Worm (Caenorhabditis elegans) whole organism, L2 larva: ENCODE measurements around the gene ZK829.3.

Experiments
- C34F6.9 ChIP-seq: fragments of 150-350 bp; optimal IDR thresholded peaks from 2 replicates; lab custom pipeline; 2014; ENCODE audit warnings: missing biosample characterization, missing genetic modification characterization
- aly-2 ChIP-seq: fragments of 150-350 bp; optimal IDR thresholded peaks from 2 replicates; lab custom pipeline; 2014; ENCODE audit warnings: missing biosample characterization, missing genetic modification characterization
- egl-27 ChIP-seq: sonication (generic microtip); optimal IDR thresholded peaks from 3 replicates; lab custom pipeline; 2017; ENCODE audit warnings: missing biosample characterization, missing genetic modification reagents, missing genetic modification characterization
- elt-3 ChIP-seq: sonication (generic microtip); optimal IDR thresholded peaks from 2 replicates; lab custom pipeline; 2017; ENCODE audit warnings: missing biosample characterization, missing genetic modification characterization
- lin-39 ChIP-seq: fragments of 150-350 bp; optimal IDR thresholded peaks from 2 replicates; lab custom pipeline; 2014; ENCODE audit warnings: missing biosample characterization, missing genetic modification reagents, missing genetic modification characterization
- nhr-12 ChIP-seq: fragments of 150-350 bp; optimal IDR thresholded peaks from 2 replicates; lab custom pipeline; 2014; ENCODE audit warnings: missing biosample characterization, missing genetic modification characterization
- nhr-25 ChIP-seq: fragments of 150-350 bp; sonication (generic microtip); optimal IDR thresholded peaks from 3 replicates; lab custom pipeline; 2014; ENCODE audit warnings: missing biosample characterization, missing genetic modification characterization
- nhr-6 ChIP-seq: fragments of 150-350 bp; optimal IDR thresholded peaks from 2 replicates; lab custom pipeline; 2014; ENCODE audit warnings: missing biosample characterization, missing genetic modification characterization

DNA sequence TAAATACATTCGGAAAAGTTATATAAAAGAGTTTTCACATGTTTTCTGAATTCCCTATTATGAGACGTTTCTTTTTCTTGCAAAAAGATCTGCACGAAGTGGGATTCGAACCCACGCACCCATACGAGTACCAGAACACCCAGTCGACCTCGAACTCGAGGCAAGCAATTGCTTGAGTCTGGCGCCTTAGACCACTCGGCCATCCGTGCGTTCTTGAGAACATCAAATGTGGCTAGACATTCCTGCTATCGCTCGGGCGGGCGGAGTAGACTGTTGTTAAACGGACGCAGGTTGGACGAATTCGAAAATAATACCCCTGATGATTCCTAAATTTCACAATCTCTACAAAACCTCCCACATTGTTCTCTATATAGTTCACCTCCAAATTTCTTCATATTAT, 17.1 kb downstream of the ZK829.3 start:
- TF ChIP-seq nhr-25 (tag; lab: Kevin White, UChicago) (peak; percentile 17), nhr-6 (no peak), nhr-12 (tag; lab: Kevin White, UChicago) (no peak), aly-2 (tag; lab: Kevin White, UChicago) (no peak), C34F6.9 (tag; lab: Kevin White, UChicago) (peak; percentile 34), egl-27 (tag; lab: Kevin White, UChicago) (no peak), lin-39 (tag; lab: Kevin White, UChicago) (no peak), elt-3 (no peak)
